Fruit fly (Drosophila melanogaster) whole organism, embryonic: ENCODE data around the gene Dis3l2.

Experiments
- Abd-B ChIP-seq: fragments of 200-800 bp; sonication (Bioruptor generic); optimal IDR thresholded peaks from 2 replicates; lab custom pipeline; 2018; ENCODE audit warnings: missing biosample characterization, mild to moderate bottlenecking, missing genetic modification characterization, moderate library complexity
- BEAF-32 ChIP-seq: fragments of 200-800 bp; sonication (Bioruptor generic); optimal IDR thresholded peaks from 3 replicates; lab custom pipeline; 2017; ENCODE audit warnings: missing biosample characterization, missing genetic modification characterization, mild to moderate bottlenecking, moderate library complexity, missing genetic modification reagents
- CG10431 ChIP-seq: fragments of 200-800 bp; sonication (Bioruptor generic); optimal IDR thresholded peaks from 3 replicates; lab custom pipeline; 2018; ENCODE audit warnings: missing biosample characterization, mild to moderate bottlenecking, missing genetic modification characterization
- CG11504 ChIP-seq: fragments of 200-800 bp; sonication (Bioruptor generic); optimal IDR thresholded peaks from 3 replicates; lab custom pipeline; 2019; ENCODE audit warnings: missing biosample characterization, mild to moderate bottlenecking, missing genetic modification characterization, moderate library complexity
- CG11560 ChIP-seq: fragments of 200-800 bp; sonication (Bioruptor generic); IDR thresholded peaks from 3 replicates; pipeline ENCODE4 v1.3.6; 2022; ENCODE audit warnings: missing biosample characterization, missing genetic modification characterization
- CG13894 ChIP-seq: fragments of 200-800 bp; sonication (Bioruptor generic); optimal IDR thresholded peaks from 3 replicates; lab custom pipeline; 2018; ENCODE audit warnings: missing biosample characterization, mild to moderate bottlenecking, missing genetic modification characterization, moderate library complexity
- CG14441 ChIP-seq: fragments of 200-800 bp; sonication (Bioruptor generic); IDR thresholded peaks from 2 replicates; pipeline ENCODE4 v1.3.6; 2022; ENCODE audit warnings: missing biosample characterization, missing genetic modification characterization
- CG16813 ChIP-seq: fragments of 200-800 bp; sonication (Bioruptor generic); IDR thresholded peaks from 3 replicates; pipeline ENCODE4 v1.3.6; 2022; ENCODE audit warnings: missing biosample characterization, missing genetic modification characterization; ENCODE audit not compliant: partially characterized antibody
- CG18619 ChIP-seq: fragments of 200-800 bp; sonication (Bioruptor generic); optimal IDR thresholded peaks from 3 replicates; lab custom pipeline; 2017; ENCODE audit warnings: missing biosample characterization, mild to moderate bottlenecking, missing genetic modification characterization
- CG2199 ChIP-seq: fragments of 200-800 bp; sonication (Bioruptor generic); IDR thresholded peaks from 3 replicates; pipeline ENCODE4 v1.3.6; 2022; ENCODE audit warnings: missing biosample characterization, missing genetic modification characterization
- CG2712 ChIP-seq: fragments of 200-800 bp; optimal IDR thresholded peaks from 3 replicates; lab custom pipeline; 2019; ENCODE audit warnings: missing biosample characterization, mild to moderate bottlenecking, missing genetic modification characterization, moderate library complexity
- CG2889 ChIP-seq: fragments of 200-800 bp; sonication (Bioruptor generic); IDR thresholded peaks from 3 replicates; pipeline ENCODE4 v1.3.6; 2022; ENCODE audit warnings: missing biosample characterization, missing genetic modification characterization
- CG31388 ChIP-seq: fragments of 200-800 bp; sonication (Bioruptor generic); optimal IDR thresholded peaks from 2 replicates; lab custom pipeline; 2016; ENCODE audit warnings: missing biosample characterization, missing genetic modification characterization
- CG4617 ChIP-seq: fragments of 200-800 bp; sonication (Bioruptor generic); optimal IDR thresholded peaks from 3 replicates; lab custom pipeline; 2016; ENCODE audit warnings: missing biosample characterization, missing genetic modification characterization, borderline replicate concordance
- CG5953 ChIP-seq: fragments of 200-800 bp; sonication (Bioruptor generic); IDR thresholded peaks from 2 replicates; pipeline ENCODE4 v1.3.6; 2022; ENCODE audit warnings: missing biosample characterization, missing genetic modification characterization
- CG7839 ChIP-seq: fragments of 200-800 bp; sonication (Bioruptor generic); optimal IDR thresholded peaks from 3 replicates; lab custom pipeline; 2018; ENCODE audit warnings: missing biosample characterization, mild to moderate bottlenecking, missing genetic modification characterization, moderate library complexity
- CG8281 ChIP-seq: fragments of 200-800 bp; sonication (Bioruptor generic); optimal IDR thresholded peaks from 2 replicates; lab custom pipeline; 2018; ENCODE audit warnings: missing biosample characterization, mild to moderate bottlenecking, missing genetic modification characterization, moderate library complexity
- CG8924 ChIP-seq: fragments of 200-800 bp; optimal IDR thresholded peaks from 3 replicates; lab custom pipeline; 2019; ENCODE audit warnings: missing biosample characterization, mild to moderate bottlenecking, missing genetic modification characterization, moderate library complexity
- CG9876 ChIP-seq: fragments of 200-800 bp; sonication (Bioruptor generic); optimal IDR thresholded peaks from 2 replicates; lab custom pipeline; 2016; ENCODE audit warnings: missing biosample characterization, missing genetic modification characterization
- CHES-1-like ChIP-seq: fragments of 200-800 bp; sonication (Bioruptor generic); optimal IDR thresholded peaks from 2 replicates; lab custom pipeline; 2016; ENCODE audit warnings: missing biosample characterization, missing genetic modification characterization
- Chrac-16 ChIP-seq: fragments of 200-800 bp; sonication (Bioruptor generic); optimal IDR thresholded peaks from 3 replicates; lab custom pipeline; 2016; ENCODE audit warnings: missing biosample characterization, missing genetic modification characterization
- Elba2 ChIP-seq: fragments of 200-800 bp; sonication (Bioruptor generic); optimal IDR thresholded peaks from 3 replicates; lab custom pipeline; 2016; ENCODE audit warnings: missing biosample characterization, missing genetic modification characterization
- HLH3B ChIP-seq: fragments of 200-800 bp; sonication (Bioruptor generic); IDR thresholded peaks from 2 replicates; pipeline ENCODE4 v1.3.6; 2022; ENCODE audit warnings: missing biosample characterization, missing genetic modification characterization
- Hr3 ChIP-seq: fragments of 200-800 bp; sonication (Bioruptor generic); optimal IDR thresholded peaks from 3 replicates; lab custom pipeline; 2016; ENCODE audit warnings: missing biosample characterization, missing genetic modification characterization
- Lpt ChIP-seq: fragments of >200 bp; optimal IDR thresholded peaks from 2 replicates; lab custom pipeline; 2018; ENCODE audit warnings: missing biosample characterization, missing genetic modification characterization
- NK7.1 ChIP-seq: fragments of 200-800 bp; sonication (Bioruptor generic); optimal IDR thresholded peaks from 3 replicates; lab custom pipeline; 2016; ENCODE audit warnings: missing biosample characterization, missing genetic modification characterization
- Scr ChIP-seq: fragments of 200-800 bp; sonication (Bioruptor generic); IDR thresholded peaks from 2 replicates; pipeline ENCODE4 v1.3.6; 2022; ENCODE audit warnings: missing biosample characterization, missing genetic modification characterization; ENCODE audit not compliant: partially characterized antibody
- Sox100B ChIP-seq: fragments of 200-800 bp; sonication (Bioruptor generic); optimal IDR thresholded peaks from 3 replicates; lab custom pipeline; 2018; ENCODE audit warnings: missing biosample characterization, mild to moderate bottlenecking, missing genetic modification characterization
- ac ChIP-seq: fragments of 200-800 bp; sonication (Bioruptor generic); optimal IDR thresholded peaks from 3 replicates; lab custom pipeline; 2017; ENCODE audit warnings: missing biosample characterization, mild to moderate bottlenecking, missing genetic modification characterization
- bbx ChIP-seq: fragments of 200-800 bp; sonication (Bioruptor generic); IDR thresholded peaks from 2 replicates; pipeline ENCODE4 v1.3.6; 2022; ENCODE audit warnings: missing biosample characterization, missing genetic modification characterization; ENCODE audit not compliant: partially characterized antibody
- btn ChIP-seq: fragments of 200-800 bp; sonication (Bioruptor generic); optimal IDR thresholded peaks from 2 replicates; lab custom pipeline; 2016; ENCODE audit warnings: missing biosample characterization, missing genetic modification characterization
- dimm ChIP-seq: fragments of 200-800 bp; sonication (Bioruptor generic); IDR thresholded peaks from 2 replicates; pipeline ENCODE4 v1.3.6; 2022; ENCODE audit warnings: missing biosample characterization, missing genetic modification characterization
- dmrt99B ChIP-seq: fragments of 200-800 bp; sonication (Bioruptor generic); optimal IDR thresholded peaks from 2 replicates; lab custom pipeline; 2018; ENCODE audit warnings: missing biosample characterization, mild to moderate bottlenecking, missing genetic modification characterization, moderate library complexity
- ewg ChIP-seq: fragments of 200-800 bp; sonication (Bioruptor generic); optimal IDR thresholded peaks from 3 replicates; lab custom pipeline; 2017; ENCODE audit warnings: mild to moderate bottlenecking, missing biosample characterization, missing genetic modification reagents, missing genetic modification characterization
- hb ChIP-seq: fragments of 200-800 bp; sonication (Bioruptor generic); IDR thresholded peaks from 3 replicates; pipeline ENCODE4 v1.3.6; 2022; ENCODE audit warnings: missing biosample characterization, missing genetic modification characterization; ENCODE audit not compliant: partially characterized antibody
- lola ChIP-seq, 3 experiments: fragments of >200 bp in 2 of 3; fragments of 200-800 bp in 1 of 3; sonication (Bioruptor generic) in 1 of 3; optimal IDR thresholded peaks; 2 replicates each; lab custom pipeline; 2017 to 2019; ENCODE audit warnings: missing biosample characterization in 3 of 3, missing genetic modification characterization in 3 of 3, mild to moderate bottlenecking in 1 of 3, moderate library complexity in 1 of 3
- nerfin-2 ChIP-seq: fragments of 200-800 bp; sonication (Bioruptor generic); IDR thresholded peaks from 2 replicates; pipeline ENCODE4 v1.3.6; 2022; ENCODE audit warnings: missing biosample characterization, missing genetic modification characterization; ENCODE audit not compliant: partially characterized antibody
- otp ChIP-seq: fragments of 200-800 bp; sonication (Bioruptor generic); IDR thresholded peaks from 3 replicates; pipeline ENCODE4, ENCODE4 v1.3.6; 2022; ENCODE audit warnings: missing biosample characterization, missing genetic modification characterization
- repo ChIP-seq: fragments of 200-800 bp; sonication (Bioruptor generic); optimal IDR thresholded peaks from 2 replicates; lab custom pipeline; 2016; ENCODE audit warnings: missing biosample characterization, missing genetic modification characterization
- sens-2 ChIP-seq: fragments of 200-800 bp; sonication (Bioruptor generic); IDR thresholded peaks from 2 replicates; pipeline ENCODE4 v1.3.6; 2022; ENCODE audit warnings: missing biosample characterization, missing genetic modification characterization
- sisA ChIP-seq: fragments of 200-800 bp; sonication (Bioruptor generic); IDR thresholded peaks from 2 replicates; pipeline ENCODE4 v1.3.6; 2022; ENCODE audit warnings: missing biosample characterization, missing genetic modification characterization
- slp2 ChIP-seq: fragments of 200-800 bp; sonication (Bioruptor generic); optimal IDR thresholded peaks from 2 replicates; lab custom pipeline; 2016; ENCODE audit warnings: missing biosample characterization, missing genetic modification characterization
- ssp ChIP-seq: fragments of 200-800 bp; sonication (Bioruptor generic); IDR thresholded peaks from 2 replicates; pipeline ENCODE4 v1.3.6; 2022; ENCODE audit warnings: missing biosample characterization, missing genetic modification characterization
- tna ChIP-seq: fragments of 200-800 bp; sonication (Bioruptor generic); IDR thresholded peaks from 2 replicates; pipeline ENCODE4 v1.3.6; 2022; ENCODE audit warnings: missing biosample characterization, missing genetic modification characterization; ENCODE audit not compliant: partially characterized antibody
- trem ChIP-seq: fragments of 200-800 bp; optimal IDR thresholded peaks from 3 replicates; lab custom pipeline; 2019; ENCODE audit warnings: missing biosample characterization, mild to moderate bottlenecking, missing genetic modification characterization, moderate library complexity
- vnd ChIP-seq: fragments of 200-800 bp; sonication (Bioruptor generic); IDR thresholded peaks from 3 replicates; pipeline ENCODE4 v1.3.6; 2022; ENCODE audit warnings: missing biosample characterization, missing genetic modification characterization; ENCODE audit not compliant: partially characterized antibody
- zfh2 ChIP-seq: fragments of 200-800 bp; sonication (Bioruptor generic); optimal IDR thresholded peaks from 2 replicates; lab custom pipeline; 2016; ENCODE audit warnings: missing biosample characterization, missing genetic modification characterization

Dis3l2 gene

DNA sequence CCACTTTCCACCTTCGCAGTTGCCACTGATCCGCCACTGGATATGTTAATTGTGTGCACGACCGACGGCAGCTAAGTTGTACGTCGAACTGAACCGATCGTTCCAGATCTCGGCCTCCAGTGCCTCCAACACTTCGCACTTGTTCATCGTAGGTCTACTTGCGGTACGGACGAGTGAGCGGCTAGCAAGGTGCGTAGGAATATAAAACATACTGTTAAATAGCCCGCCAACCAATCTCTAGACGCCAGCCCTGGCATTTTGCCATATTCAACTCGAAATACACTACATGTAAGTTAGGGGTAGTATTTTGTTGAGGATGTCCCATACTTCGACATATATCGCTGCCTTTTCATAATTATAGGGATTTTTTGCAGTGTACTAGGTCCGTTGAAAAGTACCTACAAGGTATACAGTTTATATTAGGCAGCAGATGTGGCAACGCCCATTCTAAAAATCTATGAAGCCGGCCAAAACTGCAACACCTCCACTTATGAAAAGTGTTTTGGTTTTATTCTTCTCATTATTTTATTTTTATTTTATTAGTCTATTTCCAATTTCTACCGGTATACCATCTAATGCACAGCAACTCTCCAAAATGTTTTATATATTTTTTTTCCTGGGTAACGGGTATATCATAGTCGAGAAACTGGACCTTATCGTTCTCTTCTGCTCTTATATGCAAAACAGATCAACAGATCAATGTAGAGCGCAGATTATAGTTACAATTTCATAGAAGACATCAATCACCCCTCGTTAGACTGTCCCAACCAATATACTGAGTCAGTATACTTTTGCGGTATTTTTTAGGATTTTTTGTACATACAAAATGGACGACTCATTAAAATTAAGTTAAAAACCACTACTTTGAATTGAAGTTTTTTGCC lies 10.8 kb downstream of the Dis3l2 start, which contains the start of the genes pyx and CG33229 (continued):
- TF ChIP-seq Sox100B (GFP tag; lab: Kevin White, UChicago) (peak; percentile 81), CG5953 (GFP tag; lab: Robert Waterston, UW) (peak; percentile 69), bbx (GFP tag; lab: Robert Waterston, UW) (no peak), CG7839 (tag; lab: Kevin White, UChicago) (peak; percentile 87), CG2889 (GFP tag; lab: Robert Waterston, UW) (peak; percentile 60; the same call in 2 of the 3 replicates), CG9876 (peak; percentile 78), btn (GFP tag; lab: Kevin White, UChicago) (peak; percentile 35), ac (GFP tag; lab: Kevin White, UChicago) (no peak), CG2712 (tag; lab: Kevin White, UChicago) (peak; percentile 88), HLH3B (peak; percentile 77; the same call in 1 of the 2 replicates), nerfin-2 (no peak), CG10431 (peak; percentile 78), dmrt99B (tag; lab: Kevin White, UChicago) (peak; percentile 81), CG11560 (tag; lab: Robert Waterston, UW) (peak; percentile 71; the same call in 1 of the 3 replicates), sisA (GFP tag; lab: Robert Waterston, UW) (peak; percentile 79), CG13894 (peak; percentile 88), vnd (GFP tag; lab: Robert Waterston, UW) (no peak), slp2 (GFP tag; lab: Kevin White, UChicago) (peak; percentile 69), zfh2 (GFP tag; lab: Kevin White, UChicago) (peak; percentile 94), hb (GFP tag; lab: Robert Waterston, UW) (no peak), lola (GFP tag; optimal IDR thresholded peaks at IDR 0.05; lab: Kevin White, UChicago) (peak in 1 of 3 experiments; percentile 80), CG11504 (tag; lab: Kevin White, UChicago) (peak; percentile 87), Abd-B (peak; percentile 91), CG31388 (GFP tag; lab: Kevin White, UChicago) (peak; percentile 63), CG8924 (tag; lab: Kevin White, UChicago) (peak; percentile 85), ssp (GFP tag; lab: Robert Waterston, UW) (peak; percentile 80), Scr (GFP tag; lab: Robert Waterston, UW) (peak; percentile 19; the same call in 1 of the 2 replicates), NK7.1 (peak; percentile 45), Elba2 (GFP tag; lab: Kevin White, UChicago) (no peak), CG16813 (no peak), Chrac-16 (GFP tag; lab: Kevin White, UChicago) (peak; percentile 89), CG2199 (0 out of 3 replicates have a peak, but pooled peaks have one; percentile 57), BEAF-32 (peak; percentile 37), dimm (peak; percentile 38; the same call in 1 of the 2 replicates), tna (GFP tag; lab: Robert Waterston, UW) (no peak; the same call in 1 of the 2 replicates), CG18619 (GFP tag; lab: Kevin White, UChicago) (peak; percentile 87), CG4617 (GFP tag; lab: Kevin White, UChicago) (peak; percentile 63), Hr3 (GFP tag; lab: Kevin White, UChicago) (peak; percentile 87), CG14441 (GFP tag; lab: Robert Waterston, UW) (peak; percentile 82), repo (GFP tag; lab: Kevin White, UChicago) (peak; percentile 57), CG8281 (tag; lab: Kevin White, UChicago) (peak; percentile 69), ewg (peak; percentile 66), sens-2 (GFP tag; lab: Robert Waterston, UW) (peak; percentile 60), Lpt (GFP tag; lab: Kevin White, UChicago) (no peak), CHES-1-like (GFP tag; lab: Kevin White, UChicago) (peak; percentile 85), trem (tag; lab: Kevin White, UChicago) (peak; percentile 33), otp (GFP tag; lab: Robert Waterston, UW) (no peak)
